Worm (Caenorhabditis elegans): Measurements from ENCODE around the gene srv-7.
A peak's percentile ranks its signal among the peaks of the same experiment; 100 is the strongest.

The srv-7 gene

DNA sequence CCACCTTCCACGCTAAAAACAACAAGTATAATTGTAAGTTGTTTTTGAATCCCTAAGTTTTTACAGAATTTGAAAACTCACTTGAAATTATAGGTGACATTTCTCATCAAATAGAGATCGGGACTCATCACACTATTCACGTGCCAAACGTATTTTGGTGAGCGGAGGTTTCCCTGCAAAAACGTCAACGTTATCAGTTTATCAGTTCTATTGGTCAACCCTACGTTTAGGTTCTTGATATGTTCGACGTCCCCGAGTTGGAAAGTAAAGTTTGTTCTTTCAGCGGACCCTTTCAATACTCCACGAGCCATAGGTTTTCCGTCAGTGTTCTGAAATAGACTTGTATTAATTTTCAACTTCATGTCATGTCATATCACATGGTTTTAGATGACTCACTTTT, 47.6 kb upstream of the srv-7 start (continued):
- TF ChIP-seq ces-1 (GFP tag; optimal IDR thresholded peaks at IDR 0.05) (no peak), D1046.2 (GFP tag; IDR thresholded peaks at IDR 0.05) (no peak), gei-8 (GFP tag; optimal IDR thresholded peaks at IDR 0.05) (no peak), F49E8.2 (tag; optimal IDR thresholded peaks at IDR 0.05; ENCODE audit: borderline replicate concordance) (no peak), nhr-28 (tag; optimal IDR thresholded peaks at IDR 0.05) (peak; percentile 58), ceh-20 (GFP tag; IDR thresholded peaks at IDR 0.05) (no peak), duxl-1 (tag; optimal IDR thresholded peaks at IDR 0.05; ENCODE audit: poor library complexity) (no peak), snpc-1.2 (GFP tag; IDR thresholded peaks at IDR 0.05) (no peak), daf-19 (GFP tag; conservative IDR thresholded peaks at IDR 0.05) (no peak), unc-62 (GFP tag; optimal IDR thresholded peaks at IDR 0.05 in 1 of 2) (peak in 1 of 2 experiments; percentile 93), unc-62 (tag; optimal IDR thresholded peaks at IDR 0.05) (no peak), nhr-76 (tag; optimal IDR thresholded peaks at IDR 0.05) (no peak), dpl-1 (GFP tag; optimal IDR thresholded peaks at IDR 0.05) (no peak), hif-1 (tag; optimal IDR thresholded peaks at IDR 0.05) (no peak), nhr-237 (tag; optimal IDR thresholded peaks at IDR 0.05) (no peak), hlh-30 (tag; optimal IDR thresholded peaks at IDR 0.05; ENCODE audit: insufficient read depth) (peak; percentile 56), mes-2 (tag; optimal IDR thresholded peaks at IDR 0.05; ENCODE audit: poor library complexity, severe bottlenecking) (peak; percentile 11), set-16 (GFP tag; IDR thresholded peaks at IDR 0.05) (no peak), hmg-1.1 (GFP tag; IDR thresholded peaks at IDR 0.05) (no peak), dve-1 (tag; optimal IDR thresholded peaks at IDR 0.05; ENCODE audit: insufficient read depth) (peak; percentile 29)

DNA sequence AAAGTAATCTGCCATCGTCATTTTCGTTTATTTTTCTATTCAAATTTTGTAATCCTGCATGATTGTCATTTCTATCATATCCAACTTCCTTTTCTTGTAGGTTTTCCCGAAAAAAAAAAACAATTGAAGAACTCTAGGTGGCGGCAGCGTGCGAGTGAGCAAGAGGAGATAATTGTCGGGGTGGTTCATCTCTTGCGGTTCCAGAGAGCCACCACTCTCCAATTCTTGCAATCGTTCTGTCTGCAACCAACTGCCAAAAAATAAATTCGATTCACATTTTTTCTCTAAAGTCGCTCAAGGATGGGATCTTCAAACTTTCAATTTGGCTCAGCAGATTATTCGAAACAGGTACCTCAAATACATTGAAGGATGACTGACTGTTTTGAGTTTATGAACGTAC, 44.3 kb upstream of the srv-7 start, which contains the start of gene W01C8.1:
Gene W01C8.1 (plus strand): TSS at position 301 of the 400 bp plus-strand sequence.
- peak in 1 of 2 experiments; percentile 80 for TF ChIP-seq unc-62 (GFP tag; optimal IDR thresholded peaks at IDR 0.05 in 1 of 2)
- no peak for TF ChIP-seq unc-62 (tag; optimal IDR thresholded peaks at IDR 0.05)
- no peak for TF ChIP-seq ceh-82 (tag; optimal IDR thresholded peaks at IDR 0.05)

ce11 chrX:5689077-5689476, 41.3 kb upstream of the srv-7 start:
- no peak for TF ChIP-seq nhr-25 (tag; optimal IDR thresholded peaks at IDR 0.05; ENCODE audit: borderline replicate concordance, insufficient read depth)
- TF ChIP-seq nhr-11 (tag; optimal IDR thresholded peaks at IDR 0.05): no peak
- TF ChIP-seq lsy-2 (tag; optimal IDR thresholded peaks at IDR 0.05): no peak
- TF ChIP-seq mdt-29 (GFP tag; IDR thresholded peaks at IDR 0.05): no peak
- no peak for TF ChIP-seq ceh-32 (tag; optimal IDR thresholded peaks at IDR 0.05; ENCODE audit: poor library complexity)
- TF ChIP-seq aly-2 (tag; optimal IDR thresholded peaks at IDR 0.05): no peak
- TF ChIP-seq daf-16 (GFP tag; optimal IDR thresholded peaks at IDR 0.05): no peak
- TF ChIP-seq daf-16 (tag; optimal IDR thresholded peaks at IDR 0.05): no peak
- no peak for TF ChIP-seq mdl-1 (tag; optimal IDR thresholded peaks at IDR 0.05)
- TF ChIP-seq fkh-10 (GFP tag; optimal IDR thresholded peaks at IDR 0.05): no peak
- no peak for TF ChIP-seq Y105C5A.15 (GFP tag; IDR thresholded peaks at IDR 0.05)
- no peak for TF ChIP-seq php-3 (GFP tag; IDR thresholded peaks at IDR 0.05)
- TF ChIP-seq ceh-44 (GFP tag; IDR thresholded peaks at IDR 0.05): no peak
- no peak for TF ChIP-seq lir-3 (tag; optimal IDR thresholded peaks at IDR 0.05)
- TF ChIP-seq egl-43 (GFP tag; IDR thresholded peaks at IDR 0.05): no peak

DNA sequence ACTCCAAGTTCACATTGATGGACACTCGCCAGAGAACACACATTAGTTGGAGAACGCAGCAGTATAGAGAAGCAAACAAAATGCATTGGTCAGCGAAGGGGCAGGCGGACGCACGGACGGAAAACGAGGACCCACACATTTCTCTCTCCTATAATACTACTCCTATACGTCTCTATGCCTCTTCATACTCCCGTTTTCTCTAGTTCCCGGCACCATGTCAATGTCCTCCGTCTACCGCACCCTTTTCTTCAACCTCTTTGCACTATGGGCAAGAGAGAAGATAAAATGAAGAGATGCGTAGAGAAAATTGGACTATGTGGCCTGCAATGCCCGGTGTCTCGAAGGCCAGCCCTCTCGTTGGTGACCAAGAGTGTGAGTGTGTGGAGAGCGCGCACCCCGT, 38.3 kb upstream of the srv-7 start, which contains the start of gene set-20:
Gene set-20 (minus strand): TSS at position 94 of the 400 bp plus-strand sequence.
- TF ChIP-seq nhr-237 (tag; optimal IDR thresholded peaks at IDR 0.05): no peak
- no peak for TF ChIP-seq spr-1 (tag; optimal IDR thresholded peaks at IDR 0.05)
- no peak for TF ChIP-seq daf-16 (GFP tag; optimal IDR thresholded peaks at IDR 0.05)
- TF ChIP-seq daf-16 (tag; optimal IDR thresholded peaks at IDR 0.05): no peak
- no peak for TF ChIP-seq snpc-1.2 (GFP tag; IDR thresholded peaks at IDR 0.05)
- no peak for TF ChIP-seq tag-97 (GFP tag; IDR thresholded peaks at IDR 0.05)
- no peak for TF ChIP-seq dpl-1 (GFP tag; optimal IDR thresholded peaks at IDR 0.05)
- TF ChIP-seq mdl-1 (tag; optimal IDR thresholded peaks at IDR 0.05): peak; percentile 50 to 73
- no peak for TF ChIP-seq jun-1 (tag; optimal IDR thresholded peaks at IDR 0.05)
- peak; percentile 19 for TF ChIP-seq fkh-10 (GFP tag; optimal IDR thresholded peaks at IDR 0.05)
- TF ChIP-seq ctbp-1 (GFP tag; IDR thresholded peaks at IDR 0.05): 0 out of 2 replicates have a peak, but pooled peaks have one; percentile 12
- peak in 1 of 2 experiments; percentile 99 for TF ChIP-seq unc-62 (GFP tag; optimal IDR thresholded peaks at IDR 0.05 in 1 of 2)
- TF ChIP-seq unc-62 (tag; optimal IDR thresholded peaks at IDR 0.05): no peak
- TF ChIP-seq zip-2 (tag; optimal IDR thresholded peaks at IDR 0.05): peak; percentile 0
- no peak for TF ChIP-seq saeg-2 (GFP tag; IDR thresholded peaks at IDR 0.05)
- TF ChIP-seq dve-1 (tag; optimal IDR thresholded peaks at IDR 0.05; ENCODE audit: insufficient read depth): peak; percentile 45
- TF ChIP-seq F26F4.8 (GFP tag; conservative IDR thresholded peaks at IDR 0.05): no peak
- 0 out of 2 replicates have a peak, but pooled peaks have one; percentile 60 for TF ChIP-seq vab-7 (GFP tag; IDR thresholded peaks at IDR 0.05)
- peak; percentile 67 for TF ChIP-seq mxl-3 (GFP tag; optimal IDR thresholded peaks at IDR 0.05)
